Fruit fly (Drosophila melanogaster) whole organism, embryonic: ENCODE results near the gene borr.

Experiments
- Abd-B ChIP-seq: fragments of 200-800 bp; sonication (Bioruptor generic); optimal IDR thresholded peaks from 2 replicates; lab custom pipeline; 2018; ENCODE audit warnings: missing biosample characterization, mild to moderate bottlenecking, missing genetic modification characterization, moderate library complexity
- CG10209 ChIP-seq: fragments of 200-800 bp; sonication (Bioruptor generic); optimal IDR thresholded peaks from 3 replicates; lab custom pipeline; 2017; ENCODE audit warnings: missing biosample characterization, mild to moderate bottlenecking, missing genetic modification characterization, missing genetic modification reagents
- CG11398 ChIP-seq: fragments of 200-800 bp; sonication (Bioruptor generic); optimal IDR thresholded peaks from 2 replicates; lab custom pipeline; 2016; ENCODE audit warnings: missing biosample characterization, missing genetic modification characterization
- CG11504 ChIP-seq: fragments of 200-800 bp; sonication (Bioruptor generic); optimal IDR thresholded peaks from 3 replicates; lab custom pipeline; 2019; ENCODE audit warnings: missing biosample characterization, mild to moderate bottlenecking, missing genetic modification characterization, moderate library complexity
- CG12219 ChIP-seq: fragments of 200-800 bp; sonication (Bioruptor generic); optimal IDR thresholded peaks from 3 replicates; lab custom pipeline; 2018; ENCODE audit warnings: missing biosample characterization, mild to moderate bottlenecking, missing genetic modification characterization
- CG12391 ChIP-seq: fragments of 200-800 bp; sonication (Bioruptor generic); optimal IDR thresholded peaks from 3 replicates; lab custom pipeline; 2018; ENCODE audit warnings: missing biosample characterization, mild to moderate bottlenecking, missing genetic modification characterization, moderate library complexity
- CG14667 ChIP-seq: fragments of 200-800 bp; sonication (Bioruptor generic); IDR thresholded peaks from 2 replicates; pipeline ENCODE4 v1.3.6; 2022; ENCODE audit warnings: missing biosample characterization, missing genetic modification characterization
- CG15269 ChIP-seq: fragments of 200-800 bp; sonication (Bioruptor generic); optimal IDR thresholded peaks from 2 replicates; lab custom pipeline; 2018; ENCODE audit warnings: missing biosample characterization, mild to moderate bottlenecking, missing genetic modification characterization, moderate library complexity
- CG1529 ChIP-seq: fragments of 200-800 bp; sonication (Bioruptor generic); optimal IDR thresholded peaks from 3 replicates; lab custom pipeline; 2018; ENCODE audit warnings: missing biosample characterization, missing genetic modification characterization
- CG16813 ChIP-seq: fragments of 200-800 bp; sonication (Bioruptor generic); IDR thresholded peaks from 3 replicates; pipeline ENCODE4 v1.3.6; 2022; ENCODE audit warnings: missing biosample characterization, missing genetic modification characterization; ENCODE audit not compliant: partially characterized antibody
- CG17361 ChIP-seq: fragments of 200-800 bp; sonication (Bioruptor generic); IDR thresholded peaks from 3 replicates; pipeline ENCODE4 v1.3.6; 2022; ENCODE audit warnings: missing biosample characterization, missing genetic modification characterization
- CG18619 ChIP-seq: fragments of 200-800 bp; sonication (Bioruptor generic); optimal IDR thresholded peaks from 3 replicates; lab custom pipeline; 2017; ENCODE audit warnings: missing biosample characterization, mild to moderate bottlenecking, missing genetic modification characterization
- CG2202 ChIP-seq: fragments of 200-800 bp; sonication (Bioruptor generic); optimal IDR thresholded peaks from 2 replicates; lab custom pipeline; 2018; ENCODE audit warnings: missing biosample characterization, mild to moderate bottlenecking, missing genetic modification characterization
- CG2678 ChIP-seq: fragments of 200-800 bp; sonication (Bioruptor generic); optimal IDR thresholded peaks from 3 replicates; lab custom pipeline; 2019; ENCODE audit warnings: missing biosample characterization, mild to moderate bottlenecking, missing genetic modification characterization, moderate library complexity
- CG2712 ChIP-seq: fragments of 200-800 bp; optimal IDR thresholded peaks from 3 replicates; lab custom pipeline; 2019; ENCODE audit warnings: missing biosample characterization, mild to moderate bottlenecking, missing genetic modification characterization, moderate library complexity
- CG33213 ChIP-seq: fragments of 200-800 bp; sonication (Bioruptor generic); optimal IDR thresholded peaks from 3 replicates; lab custom pipeline; 2016; ENCODE audit warnings: missing biosample characterization, missing genetic modification characterization
- CG4707 ChIP-seq: fragments of 200-800 bp; sonication (Bioruptor generic); optimal IDR thresholded peaks from 2 replicates; lab custom pipeline; 2018; ENCODE audit warnings: missing biosample characterization, mild to moderate bottlenecking, missing genetic modification characterization, moderate library complexity
- CG5953 ChIP-seq: fragments of 200-800 bp; sonication (Bioruptor generic); IDR thresholded peaks from 2 replicates; pipeline ENCODE4 v1.3.6; 2022; ENCODE audit warnings: missing biosample characterization, missing genetic modification characterization
- CG7357 ChIP-seq: fragments of 200-800 bp; sonication (Bioruptor generic); IDR thresholded peaks from 3 replicates; pipeline ENCODE4 v1.3.6; 2022; ENCODE audit warnings: missing biosample characterization, missing genetic modification characterization
- CG8765 ChIP-seq: fragments of 200-800 bp; sonication (Bioruptor generic); IDR thresholded peaks from 2 replicates; pipeline ENCODE4 v1.3.6; 2022; ENCODE audit warnings: missing biosample characterization, missing genetic modification characterization
- CG8924 ChIP-seq: fragments of 200-800 bp; optimal IDR thresholded peaks from 3 replicates; lab custom pipeline; 2019; ENCODE audit warnings: missing biosample characterization, mild to moderate bottlenecking, missing genetic modification characterization, moderate library complexity
- D ChIP-seq, 2 experiments: fragments of 200-800 bp in 1 of 2; fragments of >200 bp in 1 of 2; sonication (Bioruptor generic) in 1 of 2; optimal IDR thresholded peaks; 2 replicates in 1 of 2; 3 replicates in 1 of 2; lab custom pipeline; 2017; ENCODE audit warnings: mild to moderate bottlenecking in 1 of 2, missing biosample characterization in 1 of 2, missing genetic modification characterization in 1 of 2, missing genetic modification reagents in 1 of 2
- Drgx ChIP-seq: fragments of 200-800 bp; sonication (Bioruptor generic); IDR thresholded peaks from 2 replicates; pipeline ENCODE4 v1.3.6; 2022; ENCODE audit warnings: missing biosample characterization, missing genetic modification characterization
- E2f2 ChIP-seq: fragments of 200-800 bp; sonication (Bioruptor generic); IDR thresholded peaks from 2 replicates; pipeline ENCODE4 v1.3.6; 2022; ENCODE audit warnings: missing biosample characterization, missing genetic modification characterization
- HLH3B ChIP-seq: fragments of 200-800 bp; sonication (Bioruptor generic); IDR thresholded peaks from 2 replicates; pipeline ENCODE4 v1.3.6; 2022; ENCODE audit warnings: missing biosample characterization, missing genetic modification characterization
- NfI ChIP-seq: fragments of 200-800 bp; sonication (Bioruptor generic); optimal IDR thresholded peaks from 3 replicates; lab custom pipeline; 2018; ENCODE audit warnings: missing biosample characterization, mild to moderate bottlenecking, missing genetic modification characterization, moderate library complexity
- Oli ChIP-seq: fragments of 200-800 bp; sonication (Bioruptor generic); optimal IDR thresholded peaks from 2 replicates; lab custom pipeline; 2018; ENCODE audit warnings: missing biosample characterization, mild to moderate bottlenecking, missing genetic modification characterization, moderate library complexity
- PHDP ChIP-seq: fragments of 200-800 bp; sonication (Bioruptor generic); optimal IDR thresholded peaks from 3 replicates; lab custom pipeline; 2018; ENCODE audit warnings: missing biosample characterization, mild to moderate bottlenecking, missing genetic modification characterization, moderate library complexity
- Sox102F ChIP-seq: fragments of 200-800 bp; sonication (Bioruptor generic); optimal IDR thresholded peaks from 2 replicates; lab custom pipeline; 2018; ENCODE audit warnings: missing biosample characterization, mild to moderate bottlenecking, missing genetic modification characterization, moderate library complexity
- Ssrp ChIP-seq: fragments of 200-800 bp; sonication (Bioruptor generic); optimal IDR thresholded peaks from 2 replicates; lab custom pipeline; 2018; ENCODE audit warnings: missing biosample characterization, mild to moderate bottlenecking, missing genetic modification characterization, moderate library complexity
- ap ChIP-seq: fragments of 200-800 bp; sonication (Bioruptor generic); IDR thresholded peaks from 2 replicates; pipeline ENCODE4 v1.3.6; 2022; ENCODE audit warnings: missing biosample characterization, missing genetic modification characterization
- az2 ChIP-seq: fragments of 200-800 bp; sonication (Bioruptor generic); optimal IDR thresholded peaks from 3 replicates; lab custom pipeline; 2016; ENCODE audit warnings: missing biosample characterization, missing genetic modification characterization
- chn ChIP-seq: fragments of 200-800 bp; sonication (Bioruptor generic); optimal IDR thresholded peaks from 2 replicates; lab custom pipeline; 2016; ENCODE audit warnings: missing biosample characterization, missing genetic modification characterization
- dm ChIP-seq: fragments of 200-800 bp; sonication (Bioruptor generic); optimal IDR thresholded peaks from 3 replicates; lab custom pipeline; 2016; ENCODE audit warnings: missing biosample characterization, missing genetic modification characterization
- dpn ChIP-seq, 2 experiments: fragments of 200-800 bp; sonication (Bioruptor generic); optimal IDR thresholded peaks; 3 replicates each; lab custom pipeline; 2016; ENCODE audit warnings: missing biosample characterization in 2 of 2, missing genetic modification characterization in 2 of 2
- dysf ChIP-seq: fragments of 200-800 bp; sonication (Bioruptor generic); IDR thresholded peaks from 3 replicates; pipeline ENCODE4 v1.3.6; 2022; ENCODE audit warnings: missing biosample characterization, missing genetic modification characterization
- fd96Cb ChIP-seq: fragments of 200-800 bp; sonication (Bioruptor generic); optimal IDR thresholded peaks from 2 replicates; lab custom pipeline; 2018; ENCODE audit warnings: missing biosample characterization, mild to moderate bottlenecking, missing genetic modification characterization, moderate library complexity
- gsb-n ChIP-seq: fragments of 200-800 bp; sonication (Bioruptor generic); optimal IDR thresholded peaks from 3 replicates; lab custom pipeline; 2018; ENCODE audit warnings: missing biosample characterization, mild to moderate bottlenecking, missing genetic modification characterization
- ken ChIP-seq: fragments of 200-800 bp; sonication (Bioruptor generic); IDR thresholded peaks from 3 replicates; pipeline ENCODE4 v1.3.6; 2022; ENCODE audit warnings: missing biosample characterization, missing genetic modification characterization
- nau ChIP-seq: fragments of 200-800 bp; sonication (Bioruptor generic); optimal IDR thresholded peaks from 3 replicates; lab custom pipeline; 2017; ENCODE audit warnings: missing biosample characterization, mild to moderate bottlenecking, missing genetic modification characterization, missing genetic modification reagents
- org-1 ChIP-seq: fragments of 200-800 bp; sonication (Bioruptor generic); optimal IDR thresholded peaks from 2 replicates; lab custom pipeline; 2017; ENCODE audit warnings: missing biosample characterization, missing genetic modification characterization
- pfk ChIP-seq: fragments of 200-800 bp; sonication (Bioruptor generic); optimal IDR thresholded peaks from 2 replicates; lab custom pipeline; 2018; ENCODE audit warnings: missing biosample characterization, mild to moderate bottlenecking, missing genetic modification characterization, moderate library complexity
- row ChIP-seq: fragments of 200-800 bp; sonication (Bioruptor generic); IDR thresholded peaks from 3 replicates; pipeline ENCODE4 v1.3.6; 2022; ENCODE audit warnings: missing biosample characterization, missing genetic modification characterization
- sc ChIP-seq, 3 experiments: fragments of >200 bp in 2 of 3; fragments of 200-800 bp in 1 of 3; sonication (Bioruptor generic) in 1 of 3; optimal IDR thresholded peaks; 2 replicates in 2 of 3; 3 replicates in 1 of 3; lab custom pipeline; 2017; ENCODE audit warnings: mild to moderate bottlenecking in 1 of 3, missing biosample characterization in 1 of 3, missing genetic modification characterization in 1 of 3, missing genetic modification reagents in 1 of 3
- sens ChIP-seq: fragments of 200-800 bp; sonication (Bioruptor generic); peaks from one replicate; lab custom pipeline; 2016; ENCODE audit warnings: missing biosample characterization, missing genetic modification characterization
- sob ChIP-seq: fragments of 200-800 bp; sonication (Bioruptor generic); IDR thresholded peaks from 2 replicates; pipeline ENCODE4 v1.3.6; 2022; ENCODE audit warnings: missing biosample characterization, missing genetic modification characterization
- stc ChIP-seq: fragments of 200-800 bp; sonication (Bioruptor generic); IDR thresholded peaks from 2 replicates; pipeline ENCODE4 v1.3.6; 2022; ENCODE audit warnings: missing biosample characterization, missing genetic modification characterization
- unpg ChIP-seq: fragments of 200-800 bp; sonication (Bioruptor generic); optimal IDR thresholded peaks from 3 replicates; lab custom pipeline; 2018; ENCODE audit warnings: missing biosample characterization, mild to moderate bottlenecking, missing genetic modification characterization, moderate library complexity
- vvl ChIP-seq: fragments of 200-800 bp; sonication (Bioruptor generic); IDR thresholded peaks from 2 replicates; pipeline ENCODE4 v1.3.6; 2022; ENCODE audit warnings: missing biosample characterization, missing genetic modification characterization

The borr gene

dm6 chr2L:9207133-9207532 lies 45.8 kb downstream of the borr start (continued):
- TF ChIP-seq ap (GFP tag; lab: Robert Waterston, UW) (no peak), CG8924 (tag; lab: Kevin White, UChicago) (peak; percentile 24), CG5953 (GFP tag; lab: Robert Waterston, UW) (0 out of 2 replicates have a peak, but pooled peaks have one; percentile 30), chn (no peak), nau (GFP tag; lab: Kevin White, UChicago) (peak; percentile 27), ken (GFP tag; lab: Robert Waterston, UW) (peak; percentile 20; the same call in 1 of the 3 replicates), az2 (GFP tag; lab: Kevin White, UChicago) (peak; percentile 30), D (optimal IDR thresholded peaks at IDR 0.05; lab: Kevin White, UChicago) (no peak), D (GFP tag; optimal IDR thresholded peaks at IDR 0.05; lab: Kevin White, UChicago) (peak; percentile 45), CG12219 (GFP tag; lab: Kevin White, UChicago) (peak; percentile 22), CG2202 (tag; lab: Kevin White, UChicago) (peak; percentile 4), CG33213 (GFP tag; lab: Kevin White, UChicago) (no peak), sob (GFP tag; lab: Robert Waterston, UW) (peak; percentile 28; the same call in 1 of the 2 replicates), CG7357 (GFP tag; lab: Robert Waterston, UW) (no peak), Abd-B (GFP tag; lab: Kevin White, UChicago) (peak; percentile 35), dpn (GFP tag; optimal IDR thresholded peaks at IDR 0.05; lab: Kevin White, UChicago) (peak in 1 of 2 experiments; percentile 34), Oli (tag; lab: Kevin White, UChicago) (peak; percentile 60), CG16813 (GFP tag; lab: Robert Waterston, UW) (no peak), vvl (GFP tag; lab: Robert Waterston, UW) (0 out of 2 replicates have a peak, but pooled peaks have one; percentile 18), dysf (GFP tag; lab: Robert Waterston, UW) (peak; percentile 38; the same call in 1 of the 3 replicates), sens (GFP tag; lab: Kevin White, UChicago) (peak; percentile 64), NfI (GFP tag; lab: Kevin White, UChicago) (no peak), E2f2 (GFP tag; lab: Robert Waterston, UW) (peak; percentile 28; the same call in 1 of the 2 replicates), Drgx (GFP tag; lab: Robert Waterston, UW) (peak; percentile 88), CG17361 (GFP tag; lab: Robert Waterston, UW) (peak; percentile 43; the same call in 1 of the 3 replicates), fd96Cb (tag; lab: Kevin White, UChicago) (peak; percentile 54), CG4707 (peak; percentile 55), stc (GFP tag; lab: Robert Waterston, UW) (peak; percentile 56), row (peak; percentile 30; the same call in 2 of the 3 replicates), CG11504 (tag; lab: Kevin White, UChicago) (peak; percentile 78), unpg (GFP tag; lab: Kevin White, UChicago) (peak; percentile 66), CG14667 (GFP tag; lab: Robert Waterston, UW) (peak; percentile 15; the same call in 1 of the 2 replicates), Ssrp (tag; lab: Kevin White, UChicago) (peak; percentile 61), CG2678 (peak; percentile 70), Sox102F (GFP tag; lab: Kevin White, UChicago) (peak; percentile 81), CG18619 (GFP tag; lab: Kevin White, UChicago) (peak; percentile 4), dm (GFP tag; lab: Kevin White, UChicago) (no peak), CG2712 (tag; lab: Kevin White, UChicago) (peak; percentile 69), pfk (no peak), CG12391 (tag; lab: Kevin White, UChicago) (peak; percentile 57), org-1 (GFP tag; lab: Kevin White, UChicago) (peak; percentile 15), CG15269 (peak; percentile 29), sc (optimal IDR thresholded peaks at IDR 0.05; lab: Kevin White, UChicago) (no peak), sc (GFP tag; optimal IDR thresholded peaks at IDR 0.05; lab: Kevin White, UChicago) (peak; percentile 56), gsb-n (peak; percentile 42), CG10209 (GFP tag; lab: Kevin White, UChicago) (peak; percentile 40), PHDP (tag; lab: Kevin White, UChicago) (peak; percentile 53), CG1529 (GFP tag; lab: Kevin White, UChicago) (peak; percentile 42), CG8765 (no peak), CG11398 (no peak), HLH3B (peak; percentile 59; the same call in 1 of the 2 replicates)
